Worm (Caenorhabditis elegans): ENCODE measurements around the gene utp-20.

- TF ChIP-seq unc-39 (tag; optimal IDR thresholded peaks at IDR 0.05) (no peak), elt-3 (tag; optimal IDR thresholded peaks at IDR 0.05) (no peak)
Measured at ce11 chrII:6491187-6491586, 45.0 kb upstream of the utp-20 start.

Measured in whole organism, L3 larva.